Worm (Caenorhabditis elegans) whole organism, early embryonic: ENCODE measurements around the gene oac-8.

Experiments
- B0310.2 ChIP-seq: sonication (generic microtip); optimal IDR thresholded peaks from 2 replicates; lab custom pipeline; 2016; ENCODE audit warnings: mild to moderate bottlenecking, missing genetic modification characterization, missing compliant biosample characterization
- aly-1 ChIP-seq: sonication (generic microtip); optimal IDR thresholded peaks from 2 replicates; lab custom pipeline; 2016; ENCODE audit warnings: missing genetic modification characterization, missing compliant biosample characterization
- ama-1 ChIP-seq: fragments of 150-350 bp; optimal IDR thresholded peaks from 2 replicates; lab custom pipeline; 2014
- ceh-36 ChIP-seq: sonication (generic microtip); optimal IDR thresholded peaks from 2 replicates; lab custom pipeline; 2016; ENCODE audit warnings: missing genetic modification characterization, inconsistent platforms, missing compliant biosample characterization
- hmbx-1 ChIP-seq: sonication (generic microtip); optimal IDR thresholded peaks from 2 replicates; lab custom pipeline; 2016; ENCODE audit warnings: mild to moderate bottlenecking, missing genetic modification characterization, missing compliant biosample characterization
- sea-1 ChIP-seq: fragments of 200-800 bp; sonication (Bioruptor generic); conservative IDR thresholded peaks from 2 replicates; pipeline ENCODE4 v1.3.6; 2022; ENCODE audit warnings: missing genetic modification characterization, missing compliant biosample characterization

- no peak for TF ChIP-seq hmbx-1 (tag; lab: Kevin White, UChicago)
- TF ChIP-seq ama-1, result no peak
- TF ChIP-seq ceh-36, result no peak
- no peak for TF ChIP-seq B0310.2
- TF ChIP-seq aly-1, result no peak
- no peak for TF ChIP-seq sea-1 (GFP tag; lab: Robert Waterston, UW)
These were observed 18.3 kb downstream of the oac-8 start, which contains the start of gene R09H10.2 for ce11 chrIV:10602644-10603043.
